Fruit fly (Drosophila melanogaster) whole organism, adult: ENCODE measurements around the gene CG5181.
A peak's percentile ranks its signal among the peaks of the same experiment; 100 is the strongest.

Source experiments
- CG11617 ChIP-seq: fragments of 200-800 bp; sonication (Bioruptor generic); optimal IDR thresholded peaks from 2 replicates; lab custom pipeline; 2017; ENCODE audit warnings: mild to moderate bottlenecking, missing biosample characterization, missing genetic modification reagents, missing genetic modification characterization
- CG12768 ChIP-seq: fragments of 200-800 bp; sonication (Bioruptor generic); optimal IDR thresholded peaks from 2 replicates; lab custom pipeline; 2017; ENCODE audit warnings: missing biosample characterization, missing genetic modification characterization, mild to moderate bottlenecking, moderate library complexity, missing genetic modification reagents
- CG14711 ChIP-seq: fragments of 200-800 bp; sonication (Bioruptor generic); optimal IDR thresholded peaks from 2 replicates; lab custom pipeline; 2018; ENCODE audit warnings: missing biosample characterization, mild to moderate bottlenecking, missing genetic modification characterization, moderate library complexity
- CG1620 ChIP-seq: fragments of 200-800 bp; sonication (Bioruptor generic); optimal IDR thresholded peaks from 2 replicates; lab custom pipeline; 2016; ENCODE audit warnings: missing biosample characterization, missing genetic modification characterization
- CG33017 ChIP-seq: fragments of 200-800 bp; sonication (Bioruptor generic); optimal IDR thresholded peaks from 2 replicates; lab custom pipeline; 2018; ENCODE audit warnings: missing biosample characterization, mild to moderate bottlenecking, missing genetic modification characterization, moderate library complexity
- CG5204 ChIP-seq: fragments of 200-800 bp; sonication (Bioruptor generic); optimal IDR thresholded peaks from 2 replicates; lab custom pipeline; 2016; ENCODE audit warnings: missing biosample characterization, missing genetic modification characterization
- CG7045 ChIP-seq: fragments of 200-800 bp; sonication (Bioruptor generic); optimal IDR thresholded peaks from 2 replicates; lab custom pipeline; 2017; ENCODE audit warnings: missing biosample characterization, mild to moderate bottlenecking, missing genetic modification characterization
- CG7101 ChIP-seq: fragments of 200-800 bp; sonication (Bioruptor generic); optimal IDR thresholded peaks from 2 replicates; lab custom pipeline; 2018; ENCODE audit warnings: missing biosample characterization, mild to moderate bottlenecking, missing genetic modification characterization, moderate library complexity
- Clk ChIP-seq: fragments of 200-800 bp; sonication (Bioruptor generic); optimal IDR thresholded peaks from 2 replicates; lab custom pipeline; 2017; ENCODE audit warnings: missing biosample characterization, missing genetic modification characterization
- Crg-1 ChIP-seq: fragments of 200-800 bp; sonication (Bioruptor generic); optimal IDR thresholded peaks from 2 replicates; lab custom pipeline; 2016; ENCODE audit warnings: missing biosample characterization, missing genetic modification characterization
- Hr96 ChIP-seq: fragments of 200-800 bp; sonication (Bioruptor generic); optimal IDR thresholded peaks from 2 replicates; lab custom pipeline; 2016; ENCODE audit warnings: missing biosample characterization, missing genetic modification characterization
- Mnt ChIP-seq: fragments of 200-800 bp; sonication (Bioruptor generic); optimal IDR thresholded peaks from 2 replicates; lab custom pipeline; 2016; ENCODE audit warnings: missing biosample characterization, mild to moderate bottlenecking, missing genetic modification characterization
- bab1 ChIP-seq: fragments of 200-800 bp; sonication (Bioruptor generic); optimal IDR thresholded peaks from 3 replicates; lab custom pipeline; 2019; ENCODE audit warnings: missing biosample characterization, mild to moderate bottlenecking, missing genetic modification characterization, moderate library complexity
- cic ChIP-seq: fragments of 200-800 bp; sonication (Bioruptor generic); optimal IDR thresholded peaks from 2 replicates; lab custom pipeline; 2017; ENCODE audit warnings: missing biosample characterization, mild to moderate bottlenecking, missing genetic modification characterization, moderate library complexity
- cnc ChIP-seq, 2 experiments: fragments of >200 bp; optimal IDR thresholded peaks; 2 replicates each; lab custom pipeline; 2017
- kay ChIP-seq: fragments of 200-800 bp; sonication (Bioruptor generic); peaks from one replicate; lab custom pipeline; 2016; ENCODE audit warnings: missing biosample characterization, missing genetic modification characterization, borderline replicate concordance
- ovo ChIP-seq: fragments of 200-800 bp; sonication (Bioruptor generic); optimal IDR thresholded peaks from 2 replicates; lab custom pipeline; 2016; ENCODE audit warnings: missing biosample characterization, missing genetic modification characterization
- pad ChIP-seq: fragments of 200-800 bp; sonication (Bioruptor generic); optimal IDR thresholded peaks from 3 replicates; lab custom pipeline; 2017; ENCODE audit warnings: missing biosample characterization, missing genetic modification characterization, mild to moderate bottlenecking, moderate library complexity, missing genetic modification reagents
- tj ChIP-seq: fragments of 200-800 bp; sonication (Bioruptor generic); optimal IDR thresholded peaks from 3 replicates; lab custom pipeline; 2017; ENCODE audit warnings: missing biosample characterization, mild to moderate bottlenecking, missing genetic modification characterization, moderate library complexity
- toe ChIP-seq: fragments of 200-800 bp; sonication (Bioruptor generic); optimal IDR thresholded peaks from 2 replicates; lab custom pipeline; 2016; ENCODE audit warnings: missing biosample characterization, missing genetic modification characterization

The CG5181 gene

DNA sequence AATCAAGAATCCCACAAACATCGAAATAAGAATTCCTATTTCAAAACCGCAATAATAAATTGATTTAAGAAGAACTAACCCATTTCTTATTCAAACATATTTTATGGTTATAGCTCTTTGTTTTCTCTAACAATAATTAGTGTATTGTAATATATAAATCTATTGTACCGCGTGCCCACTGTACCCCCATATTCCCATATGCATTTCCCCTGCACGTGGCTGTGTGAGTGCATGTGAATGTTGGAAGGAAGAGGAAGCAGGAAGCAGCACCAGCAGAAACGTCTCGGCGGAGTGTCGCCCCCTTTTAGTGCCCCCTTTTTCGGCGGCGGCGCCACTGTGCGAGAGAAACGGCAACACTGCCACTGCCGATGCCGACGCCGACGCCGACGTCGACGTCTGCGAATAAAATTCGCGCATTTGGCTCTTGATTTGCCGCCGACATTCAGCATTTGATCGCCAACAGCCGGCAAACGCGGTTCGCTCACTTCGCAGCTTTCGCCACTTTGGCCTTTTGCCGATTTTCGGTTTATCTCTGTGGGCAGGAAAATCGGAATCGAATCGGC is 13.8 kb upstream of the CG5181 start:
- TF ChIP-seq kay (GFP tag; lab: Kevin White, UChicago) (no peak), CG5204 (GFP tag; lab: Kevin White, UChicago) (no peak), CG1620 (peak; percentile 32), CG7045 (GFP tag; lab: Kevin White, UChicago) (peak; percentile 68), CG11617 (GFP tag; lab: Kevin White, UChicago) (peak; percentile 41), cic (GFP tag; lab: Kevin White, UChicago) (peak; percentile 78), ovo (GFP tag; lab: Kevin White, UChicago) (peak; percentile 56), tj (GFP tag; lab: Kevin White, UChicago) (peak; percentile 65), CG33017 (tag; lab: Kevin White, UChicago) (peak; percentile 23), Hr96 (GFP tag; lab: Kevin White, UChicago) (peak; percentile 77), Mnt (GFP tag; lab: Kevin White, UChicago) (peak; percentile 83), Crg-1 (peak; percentile 29), CG7101 (peak; percentile 66), bab1 (GFP tag; lab: Kevin White, UChicago) (peak; percentile 71), CG14711 (tag; lab: Kevin White, UChicago) (peak; percentile 74), cnc (optimal IDR thresholded peaks at IDR 0.05; lab: Kevin White, UChicago) (no peak), Clk (GFP tag; lab: Kevin White, UChicago) (peak; percentile 34), pad (GFP tag; lab: Kevin White, UChicago) (peak; percentile 100), toe (GFP tag; lab: Kevin White, UChicago) (peak; percentile 61), CG12768 (GFP tag; lab: Kevin White, UChicago) (peak; percentile 72)

DNA sequence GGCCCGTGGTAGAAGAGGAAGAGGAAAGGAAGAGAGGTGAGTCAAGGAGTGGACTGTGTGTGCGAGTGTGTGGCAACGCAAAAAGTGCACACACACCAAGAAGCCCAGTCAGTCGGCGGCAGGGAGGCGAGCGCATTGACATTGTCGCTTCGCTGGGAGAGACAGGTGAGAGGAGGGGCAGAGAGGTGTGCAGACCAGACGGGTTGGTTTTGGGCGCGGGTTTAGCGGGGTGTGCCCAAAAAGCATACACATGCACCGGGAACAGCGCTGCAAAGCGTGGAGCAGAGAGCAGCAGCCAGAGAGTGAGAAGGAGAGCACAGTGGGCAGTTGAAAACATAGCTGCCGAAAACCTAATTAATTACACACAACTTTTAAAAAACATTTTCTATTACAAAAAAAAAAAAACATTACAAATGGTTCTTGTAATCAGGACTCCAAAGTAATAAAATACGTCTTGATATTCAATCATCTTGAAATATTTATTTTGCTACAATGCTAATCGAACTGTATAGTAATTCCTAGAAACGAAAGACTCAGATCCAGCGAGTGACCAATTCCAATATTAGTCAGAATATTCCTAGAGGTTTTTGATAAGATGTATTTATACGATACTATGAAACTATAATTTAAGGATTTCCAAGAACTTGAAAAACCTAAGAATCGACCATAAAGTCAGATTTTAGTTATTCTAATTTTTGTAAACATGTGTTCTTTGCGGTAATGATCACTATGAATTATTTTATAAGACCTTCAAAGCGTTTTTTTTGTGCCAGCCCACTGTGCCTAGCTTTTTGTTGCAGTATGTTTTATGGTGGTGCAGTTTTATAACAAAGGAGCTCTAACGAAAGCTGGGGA is 13.0 kb upstream of the CG5181 start:
- no peak for TF ChIP-seq CG14711 (tag; lab: Kevin White, UChicago)
- TF ChIP-seq bab1 (GFP tag; lab: Kevin White, UChicago): no peak
- TF ChIP-seq CG1620: no peak
- TF ChIP-seq pad (GFP tag; lab: Kevin White, UChicago): no peak
- no peak for TF ChIP-seq Hr96 (GFP tag; lab: Kevin White, UChicago)
- no peak for TF ChIP-seq Crg-1
- TF ChIP-seq CG11617 (GFP tag; lab: Kevin White, UChicago): no peak
- TF ChIP-seq CG33017 (tag; lab: Kevin White, UChicago): no peak
- TF ChIP-seq cic (GFP tag; lab: Kevin White, UChicago): no peak
- TF ChIP-seq Clk (GFP tag; lab: Kevin White, UChicago): no peak
- TF ChIP-seq CG7101: peak; percentile 18
- TF ChIP-seq tj (GFP tag; lab: Kevin White, UChicago): peak; percentile 72
- peak; percentile 37 for TF ChIP-seq CG5204 (GFP tag; lab: Kevin White, UChicago)
- peak; percentile 35 for TF ChIP-seq Mnt (GFP tag; lab: Kevin White, UChicago)
- TF ChIP-seq CG7045 (GFP tag; lab: Kevin White, UChicago): no peak
- TF ChIP-seq kay (GFP tag; lab: Kevin White, UChicago): peak; percentile 87
- TF ChIP-seq ovo (GFP tag; lab: Kevin White, UChicago): no peak
- no peak for TF ChIP-seq CG12768 (GFP tag; lab: Kevin White, UChicago)
- TF ChIP-seq toe (GFP tag; lab: Kevin White, UChicago): peak; percentile 1
- no peak for TF ChIP-seq cnc (optimal IDR thresholded peaks at IDR 0.05; lab: Kevin White, UChicago)

DNA sequence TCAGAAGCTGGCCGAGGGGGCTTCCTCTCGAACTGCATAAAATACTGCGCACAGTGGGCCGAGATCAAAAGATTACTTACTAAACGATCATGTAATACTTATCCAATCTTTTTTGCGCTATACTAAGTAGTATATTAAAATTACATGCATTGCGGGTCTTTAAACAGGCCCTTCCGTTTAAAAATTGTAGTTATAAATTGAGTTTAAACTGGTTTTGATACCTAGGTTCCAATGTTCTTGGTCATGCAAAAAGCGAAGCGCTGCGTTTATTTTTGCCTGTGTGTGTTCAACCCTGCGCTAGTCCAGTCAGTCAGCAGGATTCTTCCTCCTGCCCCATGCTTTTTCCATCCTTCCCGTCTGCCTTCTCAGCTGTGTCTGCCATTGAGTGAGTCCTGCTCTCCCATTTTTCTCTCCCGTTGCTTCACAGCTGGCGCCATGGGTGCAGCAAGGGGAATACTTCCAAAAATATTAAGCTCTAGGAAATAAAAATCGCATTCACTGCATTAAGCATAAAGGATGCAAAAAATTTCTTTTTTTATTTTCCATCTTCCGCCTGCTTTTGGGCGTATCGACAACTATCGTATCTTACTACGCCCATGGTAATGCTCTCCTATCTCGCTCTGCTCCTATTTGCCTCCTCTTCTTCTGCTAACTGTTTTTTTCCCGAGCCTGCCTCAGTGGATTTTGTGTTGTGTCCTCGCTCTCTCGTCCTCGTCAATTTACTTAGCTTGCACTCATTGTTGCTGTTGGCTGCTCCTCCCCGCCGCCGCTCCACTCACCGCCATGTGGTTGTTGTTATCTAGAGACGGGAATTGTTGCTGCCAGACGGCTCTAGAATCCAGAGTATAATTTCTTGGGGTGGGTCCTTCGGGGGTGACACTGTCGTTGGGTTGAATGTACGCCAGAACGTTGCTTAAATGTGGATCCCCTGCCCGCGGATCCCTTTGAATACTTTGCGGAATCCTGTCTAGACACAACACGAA is 11.0 kb upstream of the CG5181 start:
- TF ChIP-seq toe (GFP tag; lab: Kevin White, UChicago) (no peak), CG33017 (tag; lab: Kevin White, UChicago) (peak; percentile 48), Crg-1 (no peak), pad (GFP tag; lab: Kevin White, UChicago) (no peak), kay (GFP tag; lab: Kevin White, UChicago) (no peak), CG14711 (tag; lab: Kevin White, UChicago) (no peak), CG7045 (GFP tag; lab: Kevin White, UChicago) (no peak), CG11617 (GFP tag; lab: Kevin White, UChicago) (no peak)

DNA sequence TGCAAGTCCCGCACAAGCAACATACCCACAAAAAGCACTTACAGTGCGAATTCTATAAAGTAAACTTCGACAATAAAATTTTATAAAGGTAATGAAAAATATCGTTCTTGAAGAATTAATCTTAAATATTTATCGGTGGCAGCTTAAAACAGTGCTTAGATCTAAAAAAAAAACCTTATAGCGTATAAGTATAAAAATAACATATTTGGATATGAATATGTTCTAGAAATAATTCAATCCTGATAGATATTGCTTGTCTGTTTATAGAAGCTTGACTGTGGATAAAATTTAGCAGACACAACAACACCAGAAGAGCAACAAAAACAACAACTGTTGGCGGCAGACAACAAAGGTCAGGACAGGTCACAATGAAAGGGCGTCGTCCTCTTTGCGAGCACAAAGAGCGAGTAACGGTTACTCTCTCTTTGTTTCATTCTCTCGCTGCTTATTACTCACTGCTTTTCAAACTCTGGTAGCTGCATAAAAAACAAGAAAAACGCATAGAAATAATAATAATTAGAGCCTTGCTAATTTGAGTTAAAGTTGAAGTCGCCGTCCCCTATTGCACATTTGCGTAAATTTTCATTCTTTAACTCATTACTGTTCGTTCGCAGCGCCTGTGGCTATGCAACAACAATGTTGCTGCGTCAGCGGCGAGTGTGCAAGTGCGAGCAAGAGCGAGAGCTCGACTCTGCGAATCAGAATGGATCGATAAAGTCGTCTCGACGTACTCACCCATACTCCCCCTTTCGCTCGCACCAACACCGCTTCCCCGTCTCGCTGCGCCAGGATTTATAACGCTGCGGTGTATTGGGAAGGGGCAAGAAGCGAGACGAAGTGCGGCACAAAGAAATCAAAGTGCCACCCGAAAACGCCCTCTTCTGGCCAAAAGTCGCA is 10.0 kb upstream of the CG5181 start:
- TF ChIP-seq CG7101 (no peak), CG12768 (GFP tag; lab: Kevin White, UChicago) (no peak), tj (GFP tag; lab: Kevin White, UChicago) (peak; percentile 78), bab1 (GFP tag; lab: Kevin White, UChicago) (no peak), cnc (optimal IDR thresholded peaks at IDR 0.05; lab: Kevin White, UChicago) (no peak), CG7045 (GFP tag; lab: Kevin White, UChicago) (no peak), kay (GFP tag; lab: Kevin White, UChicago) (no peak), ovo (GFP tag; lab: Kevin White, UChicago) (no peak), toe (GFP tag; lab: Kevin White, UChicago) (no peak)
